Worm (Caenorhabditis elegans): ENCODE measurements around the gene Y49F6B.13.

DNA sequence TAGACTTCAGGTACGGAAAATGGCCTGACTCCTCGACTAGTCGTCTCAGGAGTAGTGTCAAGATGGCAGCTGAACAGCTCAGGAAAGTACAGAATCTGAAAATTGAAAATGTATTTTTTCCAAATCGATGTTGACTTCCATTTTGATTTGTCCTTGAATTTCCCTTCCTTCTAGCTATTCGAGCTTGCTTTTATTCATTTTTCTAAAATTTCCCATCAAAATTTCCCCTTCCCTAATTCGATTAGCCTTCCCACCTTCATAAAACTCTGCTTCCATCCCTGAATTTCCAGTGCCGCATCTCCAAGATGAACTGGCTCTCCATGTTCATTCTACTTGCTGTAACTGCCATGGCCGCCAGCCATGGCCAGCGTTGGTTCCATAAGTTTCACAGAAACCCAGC is 1.3 kb upstream of the Y49F6B.13 start, which contains the start of gene Y49F6B.6:
- TF ChIP-seq him-1 (tag; optimal IDR thresholded peaks at IDR 0.05) (no peak), W03F9.2 (tag; optimal IDR thresholded peaks at IDR 0.05) (no peak)
